Worm (Caenorhabditis elegans) whole organism, L1 larva: ENCODE measurements around the gene nhr-129.

ENCODE experiments used
- C04F5.9 ChIP-seq: sonication (generic microtip); optimal IDR thresholded peaks from 2 replicates; lab custom pipeline; 2016; ENCODE audit warnings: missing genetic modification characterization, missing compliant biosample characterization
- aly-2 ChIP-seq: fragments of 150-350 bp; optimal IDR thresholded peaks from 2 replicates; lab custom pipeline; 2014; ENCODE audit warnings: missing biosample characterization, missing genetic modification characterization
- blmp-1 ChIP-seq: fragments of 150-350 bp; optimal IDR thresholded peaks from 2 replicates; lab custom pipeline; 2014; ENCODE audit warnings: missing biosample characterization, missing genetic modification characterization
- ceh-90 ChIP-seq: sonication (generic microtip); optimal IDR thresholded peaks from 2 replicates; lab custom pipeline; 2016; ENCODE audit warnings: missing genetic modification characterization, missing compliant biosample characterization
- ces-1 ChIP-seq: fragments of 150-350 bp; optimal IDR thresholded peaks from 2 replicates; lab custom pipeline; 2014; ENCODE audit warnings: missing biosample characterization, missing genetic modification reagents, missing genetic modification characterization
- dsc-1 ChIP-seq: sonication (generic microtip); optimal IDR thresholded peaks from 2 replicates; lab custom pipeline; 2016; ENCODE audit warnings: mild to moderate bottlenecking, missing genetic modification characterization, missing compliant biosample characterization
- efl-1 ChIP-seq, 4 experiments: fragments of 150-350 bp; optimal IDR thresholded peaks in 3 of 4; peaks in 1 of 4; 1 replicate in 1 of 4; 2 replicates in 3 of 4; lab custom pipeline; 2014; ENCODE audit warnings: missing biosample characterization in 2 of 4, missing genetic modification characterization in 2 of 4, missing genetic modification reagents in 2 of 4
- efl-3 ChIP-seq: fragments of 200-800 bp; sonication (Bioruptor generic); optimal IDR thresholded peaks from 2 replicates; lab custom pipeline; 2018; ENCODE audit warnings: mild to moderate bottlenecking, missing genetic modification characterization, missing compliant biosample characterization
- egl-27 ChIP-seq, 2 experiments: fragments of 150-350 bp in 1 of 2; sonication (generic microtip); optimal IDR thresholded peaks; 3 replicates each; lab custom pipeline; 2017 to 2018; ENCODE audit warnings: missing biosample characterization in 2 of 2, missing genetic modification characterization in 2 of 2, missing genetic modification reagents in 2 of 2
- elt-2 ChIP-seq: sonication (generic microtip); optimal IDR thresholded peaks from 2 replicates; lab custom pipeline; 2016; ENCODE audit warnings: missing genetic modification characterization, mild to moderate bottlenecking, inconsistent platforms, missing compliant biosample characterization, missing genetic modification reagents
- elt-3 ChIP-seq, 6 experiments: fragments of 150-350 bp in 1 of 6; sonication (generic microtip); optimal IDR thresholded peaks; 2 replicates each; lab custom pipeline; 2017 to 2018; ENCODE audit warnings: missing biosample characterization in 6 of 6, missing genetic modification characterization in 6 of 6, inconsistent platforms in 1 of 6
- fkh-4 ChIP-seq: sonication (generic microtip); optimal IDR thresholded peaks from 2 replicates; lab custom pipeline; 2016; ENCODE audit warnings: missing compliant biosample characterization, missing genetic modification characterization, borderline replicate concordance
- hlh-4 ChIP-seq: sonication (generic microtip); optimal IDR thresholded peaks from 2 replicates; lab custom pipeline; 2016; ENCODE audit warnings: mild to moderate bottlenecking, missing genetic modification characterization, missing compliant biosample characterization
- isw-1 ChIP-seq: fragments of 200-800 bp; sonication (Bioruptor generic); IDR thresholded peaks from 2 replicates; pipeline ENCODE4 v1.3.6; 2022; ENCODE audit warnings: missing genetic modification characterization, missing compliant biosample characterization
- lin-13 ChIP-seq: fragments of 150-350 bp; optimal IDR thresholded peaks from 2 replicates; lab custom pipeline; 2014; ENCODE audit warnings: missing biosample characterization, missing genetic modification reagents, missing genetic modification characterization
- lin-14 ChIP-seq: fragments of 200-800 bp; sonication (Bioruptor generic); optimal IDR thresholded peaks from 2 replicates; lab custom pipeline; 2018; ENCODE audit warnings: mild to moderate bottlenecking, missing genetic modification characterization, moderate library complexity, missing compliant biosample characterization
- lin-39 ChIP-seq: fragments of 150-350 bp; optimal IDR thresholded peaks from 2 replicates; lab custom pipeline; 2014; ENCODE audit warnings: missing biosample characterization, missing genetic modification reagents, missing genetic modification characterization
- lir-3 ChIP-seq: sonication (generic microtip); optimal IDR thresholded peaks from 2 replicates; lab custom pipeline; 2016; ENCODE audit warnings: mild to moderate bottlenecking, missing genetic modification characterization, moderate library complexity, missing compliant biosample characterization; ENCODE audit not compliant: poor library complexity
- mep-1 ChIP-seq: fragments of 150-350 bp; optimal IDR thresholded peaks from 2 replicates; lab custom pipeline; 2014; ENCODE audit warnings: missing biosample characterization, missing genetic modification characterization
- nhr-20 ChIP-seq: sonication (generic microtip); optimal IDR thresholded peaks from 2 replicates; lab custom pipeline; 2016; ENCODE audit warnings: mild to moderate bottlenecking, missing genetic modification characterization, missing compliant biosample characterization
- nhr-28 ChIP-seq: fragments of 150-350 bp; optimal IDR thresholded peaks from 2 replicates; lab custom pipeline; 2014; ENCODE audit warnings: missing biosample characterization, missing genetic modification characterization
- nhr-47 ChIP-seq: sonication (generic microtip); optimal IDR thresholded peaks from 2 replicates; lab custom pipeline; 2016; ENCODE audit warnings: mild to moderate bottlenecking, missing genetic modification characterization, moderate library complexity, missing compliant biosample characterization
- nhr-71 ChIP-seq: sonication (generic microtip); optimal IDR thresholded peaks from 2 replicates; lab custom pipeline; 2016; ENCODE audit warnings: mild to moderate bottlenecking, missing genetic modification characterization, moderate library complexity, missing compliant biosample characterization
- nhr-77 ChIP-seq: fragments of 150-350 bp; optimal IDR thresholded peaks from 2 replicates; lab custom pipeline; 2014; ENCODE audit warnings: missing biosample characterization, missing genetic modification characterization
- nhr-85 ChIP-seq: sonication (generic microtip); peaks from one replicate; lab custom pipeline; 2016; ENCODE audit warnings: missing genetic modification characterization, inconsistent platforms, missing compliant biosample characterization
- pax-3 ChIP-seq: fragments of 200-800 bp; sonication (Bioruptor generic); optimal IDR thresholded peaks from 2 replicates; lab custom pipeline; 2018; ENCODE audit warnings: mild to moderate bottlenecking, missing genetic modification characterization, moderate library complexity, missing compliant biosample characterization
- pqm-1 ChIP-seq: sonication (generic microtip); optimal IDR thresholded peaks from 3 replicates; lab custom pipeline; 2017; ENCODE audit warnings: missing biosample characterization, missing genetic modification characterization
- rnt-1 ChIP-seq: sonication (generic microtip); optimal IDR thresholded peaks from 2 replicates; lab custom pipeline; 2016; ENCODE audit warnings: mild to moderate bottlenecking, missing genetic modification characterization, moderate library complexity, missing compliant biosample characterization
- sox-4 ChIP-seq: sonication (generic microtip); optimal IDR thresholded peaks from 2 replicates; lab custom pipeline; 2016; ENCODE audit warnings: missing genetic modification characterization, missing compliant biosample characterization
- sptf-1 ChIP-seq: fragments of 150-350 bp; optimal IDR thresholded peaks from 2 replicates; lab custom pipeline; 2014; ENCODE audit warnings: missing biosample characterization, missing genetic modification characterization
- sup-37 ChIP-seq: fragments of 200-800 bp; sonication (Bioruptor generic); optimal IDR thresholded peaks from 2 replicates; lab custom pipeline; 2018; ENCODE audit warnings: mild to moderate bottlenecking, missing genetic modification characterization, missing compliant biosample characterization
- swsn-7 ChIP-seq: sonication (generic microtip); optimal IDR thresholded peaks from 2 replicates; lab custom pipeline; 2016; ENCODE audit warnings: missing genetic modification characterization, missing compliant biosample characterization
- unc-130 ChIP-seq: fragments of 150-350 bp; optimal IDR thresholded peaks from 2 replicates; lab custom pipeline; 2017; ENCODE audit warnings: missing biosample characterization, missing genetic modification characterization, inconsistent platforms
- xbp-1 ChIP-seq: sonication (generic microtip); optimal IDR thresholded peaks from 2 replicates; lab custom pipeline; 2016; ENCODE audit warnings: missing genetic modification characterization, missing compliant biosample characterization

nhr-129 gene

DNA sequence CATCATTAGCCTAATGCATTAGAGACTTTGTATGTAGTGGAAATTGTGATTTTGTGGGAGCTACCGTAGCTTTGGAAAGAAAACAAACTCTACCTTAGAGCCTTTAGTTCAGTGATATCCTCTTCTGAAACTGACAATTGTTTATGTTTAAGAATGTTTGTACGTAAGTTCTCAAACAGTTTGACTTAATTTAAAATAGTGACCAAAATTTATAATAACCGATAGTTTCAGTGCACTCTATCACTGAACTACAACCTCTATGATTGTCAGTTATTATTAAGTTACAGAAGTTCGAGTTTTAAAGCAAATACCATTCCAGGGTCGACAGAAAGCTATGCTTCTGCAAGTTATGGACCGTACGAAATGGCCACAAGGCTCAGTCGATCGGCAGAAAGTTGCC is 22.2 kb downstream of the nhr-129 start, which contains the start of gene C50B6.1:
TSS of gene C50B6.1 (plus strand) at position 301 of the 400 bp plus-strand sequence.
- TF ChIP-seq sox-4 (tag; lab: Kevin White, UChicago) = no peak
- no peak for TF ChIP-seq nhr-20
- TF ChIP-seq lin-39 = no peak
- no peak for TF ChIP-seq ceh-90 (tag; lab: Kevin White, UChicago)
- no peak for TF ChIP-seq nhr-28
- no peak for TF ChIP-seq swsn-7 (tag; lab: Kevin White, UChicago)
- TF ChIP-seq efl-3 (GFP tag; lab: Kevin White, UChicago) = no peak
- TF ChIP-seq C04F5.9 (tag; lab: Kevin White, UChicago) = no peak
- TF ChIP-seq nhr-85 = no peak
- TF ChIP-seq blmp-1 (tag; lab: Kevin White, UChicago) = no peak
- TF ChIP-seq mep-1 (tag; lab: Kevin White, UChicago) = no peak
- TF ChIP-seq aly-2 (tag; lab: Kevin White, UChicago) = no peak
- no peak for TF ChIP-seq fkh-4 (tag; lab: Kevin White, UChicago)
- no peak for TF ChIP-seq xbp-1
- no peak for TF ChIP-seq sup-37
- TF ChIP-seq sptf-1 (tag; lab: Kevin White, UChicago) = no peak
- TF ChIP-seq nhr-47 = no peak
- no peak for TF ChIP-seq isw-1 (GFP tag; lab: Robert Waterston, UW)
- TF ChIP-seq lin-13 = no peak
- TF ChIP-seq nhr-77 (tag; lab: Kevin White, UChicago) = no peak

DNA sequence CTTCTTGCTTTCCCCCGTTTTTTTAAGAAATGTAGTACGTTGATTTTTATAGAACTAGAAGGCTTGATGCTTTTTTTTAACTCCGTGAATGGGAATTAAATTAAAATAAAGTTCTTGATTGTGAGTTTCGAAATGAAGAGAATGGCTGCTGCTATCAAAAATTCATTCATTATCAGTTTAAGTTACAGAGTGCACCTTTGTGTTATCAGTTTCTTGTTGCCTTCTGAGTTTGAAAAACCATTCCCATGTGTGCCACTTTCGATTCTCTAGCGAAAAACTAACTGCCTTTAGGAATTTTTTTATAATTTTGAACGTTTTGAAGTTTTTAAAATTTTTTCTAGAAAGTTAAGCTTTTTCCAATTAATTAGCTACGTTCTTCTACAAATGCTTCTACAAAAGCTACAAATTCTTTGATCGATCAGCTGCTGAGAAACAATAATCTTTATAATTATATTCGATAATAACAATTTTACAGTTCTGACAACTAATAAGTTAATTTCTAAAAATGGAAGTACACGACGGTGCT is 26.1 kb downstream of the nhr-129 start, which contains the start of gene C26E1.2:
TSS of gene C26E1.2 (plus strand) at position 476 of the 526 bp plus-strand sequence.
- TF ChIP-seq elt-2 (tag; lab: Kevin White, UChicago) (peak; percentile 72), ces-1 (GFP tag; lab: Kevin White, UChicago) (no peak)

DNA sequence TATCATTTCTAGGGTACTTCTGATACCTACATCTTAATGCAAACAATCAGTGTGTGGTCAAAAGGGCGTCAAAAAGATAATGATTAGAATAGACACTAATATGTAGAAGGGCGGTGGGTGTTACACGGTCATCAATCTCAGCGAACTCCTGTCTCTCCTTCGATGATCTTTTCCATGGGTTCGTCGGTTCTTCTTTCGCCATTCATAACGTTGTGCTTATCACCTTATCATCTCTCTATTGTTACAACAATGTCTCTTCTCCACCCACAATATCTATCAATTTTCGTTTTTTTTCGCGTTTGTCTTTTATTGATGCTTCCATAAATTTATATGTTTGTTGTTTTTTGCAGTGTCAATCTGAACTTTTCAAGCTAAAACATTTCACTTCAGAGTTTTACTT is 29.4 kb downstream of the nhr-129 start, which contains the start of gene ceh-79:
TSS of gene ceh-79 (plus strand) at position 391 of the 400 bp plus-strand sequence.
- TF ChIP-seq hlh-4 (tag; lab: Kevin White, UChicago) (no peak), elt-3 (tag; optimal IDR thresholded peaks at IDR 0.05; lab: Kevin White, UChicago) (peak in 1 of 6 experiments; percentile 13), pqm-1 (no peak), pax-3 (tag; lab: Kevin White, UChicago) (peak; percentile 2), blmp-1 (tag; lab: Kevin White, UChicago) (peak; percentile 38)

DNA sequence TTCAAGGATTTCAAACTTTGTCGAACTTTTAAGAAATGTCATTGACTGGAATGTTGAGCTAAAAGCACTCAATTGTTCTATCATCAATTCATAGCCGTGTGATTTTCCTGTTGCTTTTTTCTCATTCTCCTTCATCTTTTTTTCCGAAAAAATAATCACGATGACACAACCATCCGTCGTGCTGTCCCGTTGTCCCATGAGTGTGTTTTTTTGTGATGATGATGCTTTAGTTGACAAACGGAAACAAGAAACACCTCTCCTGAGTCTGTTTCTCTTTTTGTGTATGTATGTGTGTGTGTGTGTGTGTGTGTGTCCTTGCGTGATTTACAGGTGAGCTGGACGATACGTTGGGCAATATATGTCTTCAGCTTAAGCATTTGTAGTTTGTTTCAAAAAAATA is 30.3 kb downstream of the nhr-129 start:
- TF ChIP-seq lin-14 (GFP tag; lab: Kevin White, UChicago) (peak; percentile 36), lin-39 (no peak)

DNA sequence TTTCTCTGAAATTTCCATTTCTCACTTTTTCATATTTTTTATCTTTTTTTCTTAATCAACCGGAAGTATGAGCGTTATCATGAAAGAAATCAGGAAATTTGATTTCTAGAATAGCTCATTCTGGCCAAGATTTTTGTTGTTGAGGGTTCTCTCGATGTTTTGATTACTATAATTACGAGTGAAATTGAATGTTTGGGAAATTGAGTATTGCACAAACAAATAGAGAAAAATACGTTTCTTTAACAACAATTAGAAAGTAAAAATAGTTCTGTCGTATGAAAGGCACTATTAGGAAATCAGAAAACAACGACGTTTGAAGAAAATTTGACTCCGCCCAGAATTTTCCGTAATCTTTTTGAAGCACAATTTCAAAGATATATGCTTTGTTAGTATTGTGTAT is 31.4 kb downstream of the nhr-129 start:
- TF ChIP-seq pax-3 (tag; lab: Kevin White, UChicago) (peak; percentile 60), unc-130 (tag; lab: Kevin White, UChicago) (no peak), efl-1 (optimal IDR thresholded peaks at IDR 0.05; lab: Kevin White, UChicago) (no peak), efl-1 (GFP tag; optimal IDR thresholded peaks at IDR 0.05 in 1 of 2; lab: Kevin White, UChicago) (peak in 1 of 2 experiments; percentile 65)
- TF ChIP-seq, all 84 proteins: peak for 2

DNA sequence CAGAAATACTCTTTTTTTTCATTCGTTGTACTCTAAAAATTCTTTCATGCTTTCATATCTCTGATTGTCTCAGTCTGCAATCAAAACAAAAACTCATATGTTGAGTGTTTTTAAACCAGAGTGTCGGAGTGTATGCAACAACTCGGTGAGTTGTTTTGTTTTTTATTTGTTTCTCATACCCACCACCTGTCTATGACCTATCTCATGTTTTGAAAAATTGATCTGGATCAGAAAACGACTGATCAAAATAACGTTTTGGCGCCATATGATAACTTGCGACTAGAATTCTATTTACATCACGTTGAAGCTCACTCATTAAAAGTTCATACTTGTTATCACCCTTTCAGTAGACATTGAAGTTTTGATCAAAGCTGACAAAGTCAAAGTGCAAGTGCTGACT is 32.1 kb downstream of the nhr-129 start:
- TF ChIP-seq nhr-71 (peak; percentile 11), dsc-1 (tag; lab: Kevin White, UChicago) (no peak), rnt-1 (peak; percentile 2), egl-27 (tag; optimal IDR thresholded peaks at IDR 0.05; lab: Kevin White, UChicago) (no peak), lir-3 (no peak), lin-14 (GFP tag; lab: Kevin White, UChicago) (peak; percentile 37)
